Worm (Caenorhabditis elegans) whole organism, early embryonic: ENCODE measurements around the gene F32H5.4.

Experiments
- B0310.2 ChIP-seq: sonication (generic microtip); optimal IDR thresholded peaks from 2 replicates; lab custom pipeline; 2016; ENCODE audit warnings: mild to moderate bottlenecking, missing genetic modification characterization, missing compliant biosample characterization
- F13C5.2 ChIP-seq: sonication (generic microtip); optimal IDR thresholded peaks from 2 replicates; lab custom pipeline; 2017; ENCODE audit warnings: mild to moderate bottlenecking, missing genetic modification characterization, inconsistent platforms, missing compliant biosample characterization
- aly-1 ChIP-seq: sonication (generic microtip); optimal IDR thresholded peaks from 2 replicates; lab custom pipeline; 2016; ENCODE audit warnings: missing genetic modification characterization, missing compliant biosample characterization
- ama-1 ChIP-seq: fragments of 150-350 bp; optimal IDR thresholded peaks from 2 replicates; lab custom pipeline; 2014
- ceh-13 ChIP-seq: fragments of 200-800 bp; sonication (Bioruptor generic); optimal IDR thresholded peaks from 2 replicates; lab custom pipeline; 2018; ENCODE audit warnings: mild to moderate bottlenecking, missing genetic modification characterization, missing compliant biosample characterization
- ceh-36 ChIP-seq: sonication (generic microtip); optimal IDR thresholded peaks from 2 replicates; lab custom pipeline; 2016; ENCODE audit warnings: missing genetic modification characterization, inconsistent platforms, missing compliant biosample characterization
- ets-7 ChIP-seq: sonication (generic microtip); optimal IDR thresholded peaks from 2 replicates; lab custom pipeline; 2016; ENCODE audit warnings: missing genotype, missing genetic modification characterization, missing compliant biosample characterization
- flt-1 ChIP-seq: fragments of 200-800 bp; sonication (Bioruptor generic); IDR thresholded peaks from 2 replicates; pipeline ENCODE4 v1.3.6; 2022; ENCODE audit warnings: missing genetic modification characterization, missing compliant biosample characterization
- hmbx-1 ChIP-seq: sonication (generic microtip); optimal IDR thresholded peaks from 2 replicates; lab custom pipeline; 2016; ENCODE audit warnings: mild to moderate bottlenecking, missing genetic modification characterization, missing compliant biosample characterization
- hmg-4 ChIP-seq: fragments of 200-800 bp; sonication (Bioruptor generic); optimal IDR thresholded peaks from 2 replicates; lab custom pipeline; 2018; ENCODE audit warnings: mild to moderate bottlenecking, missing genetic modification characterization, missing compliant biosample characterization
- hnd-1 ChIP-seq: sonication (generic microtip); optimal IDR thresholded peaks from 2 replicates; lab custom pipeline; 2016; ENCODE audit warnings: missing genetic modification characterization, missing compliant biosample characterization
- pes-1 ChIP-seq: fragments of 200-800 bp; sonication (Bioruptor generic); IDR thresholded peaks from 2 replicates; pipeline ENCODE4 v1.3.6; 2022; ENCODE audit warnings: missing genetic modification reagents, missing genetic modification characterization, missing compliant biosample characterization
- scrt-1 ChIP-seq: fragments of 200-800 bp; sonication (Bioruptor generic); IDR thresholded peaks from 2 replicates; pipeline ENCODE4 v1.3.6; 2022; ENCODE audit warnings: missing genetic modification characterization, missing compliant biosample characterization
- sea-1 ChIP-seq: fragments of 200-800 bp; sonication (Bioruptor generic); conservative IDR thresholded peaks from 2 replicates; pipeline ENCODE4 v1.3.6; 2022; ENCODE audit warnings: missing genetic modification characterization, missing compliant biosample characterization
- tbx-11 ChIP-seq: fragments of 200-800 bp; sonication (Bioruptor generic); IDR thresholded peaks from 2 replicates; pipeline ENCODE4 v1.3.6; 2022; ENCODE audit warnings: missing genetic modification characterization, missing compliant biosample characterization
- tbx-37 ChIP-seq: fragments of 200-800 bp; sonication (Bioruptor generic); conservative IDR thresholded peaks from 2 replicates; pipeline ENCODE4 v1.3.6; 2022; ENCODE audit warnings: missing genetic modification reagents, missing genetic modification characterization, missing compliant biosample characterization
- tra-4 ChIP-seq: sonication (generic microtip); optimal IDR thresholded peaks from 2 replicates; lab custom pipeline; 2017; ENCODE audit warnings: missing genetic modification characterization, missing compliant biosample characterization

Gene F32H5.4

DNA sequence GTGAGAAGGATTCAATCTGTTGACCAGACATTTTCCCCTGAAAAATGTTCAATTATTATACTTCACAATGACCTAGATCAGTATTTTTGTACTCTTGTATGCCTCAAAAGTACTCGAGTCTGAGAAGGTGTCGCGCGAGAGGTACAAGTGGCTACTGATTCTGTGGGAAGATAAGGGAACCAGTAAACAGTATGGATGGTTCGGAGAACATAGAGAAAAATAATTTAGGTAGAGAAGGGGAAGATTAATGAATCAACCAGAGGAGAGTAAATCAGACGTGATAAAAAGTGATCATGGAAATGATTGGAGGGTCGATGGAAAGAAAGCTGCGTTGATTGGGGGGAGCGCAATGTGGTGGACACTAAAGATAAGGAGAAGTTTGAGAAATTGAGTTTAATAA is 29.1 kb downstream of the F32H5.4 start:
- TF ChIP-seq ets-7 (tag; lab: Kevin White, UChicago) (no peak), ceh-13 (GFP tag; lab: Kevin White, UChicago) (no peak), tbx-37 (GFP tag; lab: Robert Waterston, UW) (no peak), ama-1 (lab: Kevin White, UChicago) (no peak), tbx-11 (GFP tag; lab: Robert Waterston, UW) (no peak)

DNA sequence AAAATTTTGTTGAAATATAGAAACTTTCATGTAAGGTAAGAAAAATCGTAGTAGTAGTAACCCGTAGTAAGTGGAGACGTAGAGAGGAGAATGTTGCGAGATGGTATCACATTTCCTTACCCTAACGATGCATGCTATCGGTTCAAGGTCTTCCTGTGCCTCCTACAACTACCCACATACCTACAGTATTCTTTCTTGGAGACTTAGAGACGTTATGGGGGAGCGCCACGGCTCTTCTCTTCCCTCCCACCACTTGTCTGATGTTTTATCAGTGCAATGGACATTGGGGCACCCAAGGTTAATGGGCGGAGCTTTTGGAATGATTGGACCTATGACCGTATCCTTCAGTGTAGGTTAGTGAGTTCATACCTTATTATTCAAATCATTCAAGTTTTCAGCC is 30.6 kb downstream of the F32H5.4 start:
- TF ChIP-seq ceh-13 (GFP tag; lab: Kevin White, UChicago): no peak
- TF ChIP-seq pes-1 (GFP tag; lab: Robert Waterston, UW): no peak

DNA sequence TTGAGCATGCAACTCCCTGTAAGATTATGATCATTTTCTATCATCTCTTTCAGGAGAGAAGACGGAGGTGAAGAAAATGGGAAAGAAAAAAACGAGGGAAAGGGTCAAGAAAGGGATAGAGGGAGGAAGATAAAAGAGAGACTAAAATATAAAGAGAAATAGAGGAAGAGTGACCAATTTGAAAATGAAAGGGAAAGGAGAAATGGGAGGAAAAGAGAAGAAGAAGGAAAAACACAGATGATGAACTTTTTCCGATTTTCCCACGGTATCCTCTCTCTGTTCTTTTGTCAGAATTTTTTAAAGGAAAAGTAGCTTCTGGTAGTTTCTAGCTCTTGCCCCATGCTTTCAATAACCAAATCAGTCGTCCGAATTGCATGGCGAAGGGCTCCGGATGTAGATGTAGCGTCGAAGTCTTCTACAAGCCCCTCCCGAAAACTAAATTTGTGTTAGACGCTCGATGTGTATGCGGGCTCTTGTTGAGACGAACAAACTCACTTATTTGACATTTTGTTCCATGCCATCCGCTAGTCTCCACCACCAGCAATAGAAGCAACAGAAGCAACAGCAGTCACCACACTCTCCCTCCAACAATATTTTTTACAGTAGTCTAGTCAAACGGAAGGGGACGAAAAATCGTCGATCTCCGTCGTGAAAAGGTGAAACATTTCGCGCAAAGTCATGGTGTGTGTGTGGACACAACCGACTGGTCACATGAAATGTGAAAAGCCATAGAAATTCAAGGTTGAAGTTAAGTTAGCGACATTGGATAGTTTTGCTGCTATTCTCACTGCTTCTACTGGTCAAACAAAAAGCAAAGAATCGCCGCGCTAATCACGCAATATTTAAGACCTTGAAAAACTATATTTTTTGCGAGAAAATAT is 31.3 kb downstream of the F32H5.4 start, which contains the start of gene somi-1:
somi-1 (minus strand) TSS at position 18 of the 881 bp plus-strand sequence.
- TF ChIP-seq ceh-36: no peak
- TF ChIP-seq scrt-1 (GFP tag; lab: Robert Waterston, UW): no peak
- TF ChIP-seq tbx-37 (GFP tag; lab: Robert Waterston, UW): peak; percentile 5; the same call in 1 of the 2 replicates

DNA sequence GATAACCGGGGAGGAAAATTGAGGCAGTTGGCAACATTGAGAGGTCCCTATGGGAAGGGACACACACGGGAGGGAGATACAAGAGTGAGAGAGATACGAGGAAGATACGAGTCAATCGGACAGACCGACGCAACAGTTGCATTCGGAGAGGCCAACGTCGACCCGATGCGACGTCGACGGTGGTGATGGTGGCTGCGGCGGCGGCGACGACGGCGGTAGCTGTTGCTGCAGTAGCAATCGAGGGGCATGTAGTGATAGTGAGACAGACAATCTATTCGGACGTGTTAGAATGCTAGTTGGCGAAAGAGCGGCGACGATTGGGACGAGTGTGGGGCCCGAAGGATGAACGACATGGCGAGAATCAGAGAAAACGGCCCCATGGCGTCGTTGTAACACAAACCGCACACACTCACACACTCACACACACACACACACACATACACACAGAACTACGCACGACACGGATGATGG is 33.0 kb downstream of the F32H5.4 start:
- TF ChIP-seq sea-1 (GFP tag; lab: Robert Waterston, UW): 0 out of 2 replicates have a peak, but pooled peaks have one; percentile 17
- TF ChIP-seq ets-7 (tag; lab: Kevin White, UChicago): no peak
- peak; percentile 34 for TF ChIP-seq aly-1 (tag; lab: Kevin White, UChicago)
- peak; percentile 72 for TF ChIP-seq hmg-4 (GFP tag; lab: Kevin White, UChicago)
- TF ChIP-seq flt-1 (GFP tag; lab: Robert Waterston, UW): no peak
- no peak for TF ChIP-seq tra-4 (tag; lab: Kevin White, UChicago)
- TF ChIP-seq ceh-13 (GFP tag; lab: Kevin White, UChicago): no peak
- TF ChIP-seq hnd-1 (tag; lab: Kevin White, UChicago): no peak
- TF ChIP-seq B0310.2 (tag; lab: Kevin White, UChicago): peak; percentile 13

DNA sequence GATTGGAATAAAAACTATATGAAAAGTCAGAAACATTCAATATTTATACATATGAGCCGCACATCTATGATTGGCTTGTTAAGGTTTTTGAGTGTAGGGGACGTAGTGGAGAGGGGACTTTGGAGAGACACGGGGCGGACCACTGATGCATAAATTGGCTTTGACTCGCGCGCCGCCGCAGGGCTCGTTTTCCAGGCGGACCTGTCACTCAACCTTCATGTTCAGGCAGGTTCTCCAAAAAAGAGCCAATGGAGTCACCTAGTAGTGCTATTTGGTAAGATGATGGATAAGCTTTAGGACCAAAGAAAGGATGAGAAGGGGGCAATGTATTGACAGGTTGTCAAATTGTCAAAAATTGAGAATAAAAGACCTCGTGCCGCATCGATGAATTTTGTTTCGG is 34.6 kb downstream of the F32H5.4 start:
- TF ChIP-seq B0310.2 (tag; lab: Kevin White, UChicago): no peak
- TF ChIP-seq ets-7 (tag; lab: Kevin White, UChicago): no peak
- TF ChIP-seq sea-1 (GFP tag; lab: Robert Waterston, UW): no peak

DNA sequence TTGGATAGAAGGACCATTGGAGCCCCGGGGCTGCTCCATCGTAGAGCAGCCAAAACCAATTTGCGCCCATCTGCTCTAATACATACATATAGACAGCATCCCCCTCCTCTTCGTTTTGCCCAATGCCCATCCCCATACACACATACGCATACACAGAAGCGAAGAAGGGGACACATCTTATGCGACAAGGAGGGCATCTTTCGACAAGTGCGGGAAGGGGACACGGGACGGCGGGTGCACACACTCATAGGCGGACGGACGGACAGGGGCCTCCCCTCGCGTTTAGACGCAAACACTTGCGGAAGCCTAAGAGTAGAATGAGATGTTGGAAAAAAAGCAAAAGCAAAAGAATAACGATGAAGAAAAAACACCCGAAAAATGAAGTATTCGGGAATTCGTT is 36.1 kb downstream of the F32H5.4 start:
- TF ChIP-seq ama-1 (lab: Kevin White, UChicago) (no peak), hmg-4 (GFP tag; lab: Kevin White, UChicago) (peak; percentile 95), ceh-36 (peak; percentile 30), aly-1 (tag; lab: Kevin White, UChicago) (peak; percentile 77), sea-1 (GFP tag; lab: Robert Waterston, UW) (peak; percentile 70; the same call in 1 of the 2 replicates), flt-1 (GFP tag; lab: Robert Waterston, UW) (peak; percentile 59; the same call in 1 of the 2 replicates), ceh-13 (GFP tag; lab: Kevin White, UChicago) (no peak), pes-1 (GFP tag; lab: Robert Waterston, UW) (0 out of 2 replicates have a peak, but pooled peaks have one; percentile 46), hnd-1 (tag; lab: Kevin White, UChicago) (no peak), ets-7 (tag; lab: Kevin White, UChicago) (peak; percentile 9), B0310.2 (tag; lab: Kevin White, UChicago) (no peak), scrt-1 (GFP tag; lab: Robert Waterston, UW) (0 out of 2 replicates have a peak, but pooled peaks have one; percentile 45), tra-4 (tag; lab: Kevin White, UChicago) (no peak), F13C5.2 (tag; lab: Kevin White, UChicago) (peak; percentile 76), tbx-37 (GFP tag; lab: Robert Waterston, UW) (peak; percentile 28; the same call in 1 of the 2 replicates), hmbx-1 (tag; lab: Kevin White, UChicago) (no peak), tbx-11 (GFP tag; lab: Robert Waterston, UW) (0 out of 2 replicates have a peak, but pooled peaks have one; percentile 55)

DNA sequence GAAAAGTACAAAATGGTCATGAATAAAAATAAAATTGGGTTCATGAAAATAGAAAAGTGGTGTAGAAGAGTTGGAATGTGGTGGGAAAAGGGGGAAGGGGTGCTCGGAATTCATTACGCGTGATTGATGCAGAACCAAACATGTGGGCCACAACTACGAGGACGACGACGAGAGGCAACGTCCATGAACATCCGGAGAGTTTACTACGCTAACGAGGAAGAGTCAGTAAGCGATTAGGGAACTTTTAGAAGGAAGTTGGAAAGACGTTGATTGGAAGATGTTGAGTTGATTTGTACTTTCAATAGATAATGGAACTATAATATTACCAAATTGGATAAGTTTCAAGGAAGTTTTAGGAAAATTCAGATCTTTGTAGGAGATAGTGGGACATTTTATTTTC is 41.3 kb downstream of the F32H5.4 start:
- TF ChIP-seq tbx-37 (GFP tag; lab: Robert Waterston, UW): no peak
- TF ChIP-seq ets-7 (tag; lab: Kevin White, UChicago): no peak
- TF ChIP-seq B0310.2 (tag; lab: Kevin White, UChicago): no peak
- no peak for TF ChIP-seq aly-1 (tag; lab: Kevin White, UChicago)
- no peak for TF ChIP-seq scrt-1 (GFP tag; lab: Robert Waterston, UW)
- no peak for TF ChIP-seq ama-1 (lab: Kevin White, UChicago)
- no peak for TF ChIP-seq sea-1 (GFP tag; lab: Robert Waterston, UW)
- no peak for TF ChIP-seq flt-1 (GFP tag; lab: Robert Waterston, UW)
- TF ChIP-seq ceh-36: no peak
- no peak for TF ChIP-seq F13C5.2 (tag; lab: Kevin White, UChicago)
- no peak for TF ChIP-seq hnd-1 (tag; lab: Kevin White, UChicago)
- TF ChIP-seq ceh-13 (GFP tag; lab: Kevin White, UChicago): no peak
- no peak for TF ChIP-seq pes-1 (GFP tag; lab: Robert Waterston, UW)
- TF ChIP-seq tbx-11 (GFP tag; lab: Robert Waterston, UW): no peak
- no peak for TF ChIP-seq hmg-4 (GFP tag; lab: Kevin White, UChicago)
- TF ChIP-seq hmbx-1 (tag; lab: Kevin White, UChicago): no peak
- TF ChIP-seq tra-4 (tag; lab: Kevin White, UChicago): no peak
